Worm (Caenorhabditis elegans): ENCODE data around the gene scrm-7.

- TF ChIP-seq nhr-237 (tag; optimal IDR thresholded peaks at IDR 0.05): no peak
- no peak for TF ChIP-seq nhr-12 (tag; optimal IDR thresholded peaks at IDR 0.05)
- TF ChIP-seq nhr-10 (tag; optimal IDR thresholded peaks at IDR 0.05): no peak
- no peak for TF ChIP-seq ceh-82 (tag; optimal IDR thresholded peaks at IDR 0.05)
- TF ChIP-seq nhr-77 (tag; optimal IDR thresholded peaks at IDR 0.05): no peak
Observed at ce11 chrV:14784160-14784774, 4.7 kb upstream of the scrm-7 start, which contains the start of gene Y50E8A.12.

Measured in whole organism, L2 larva.